Fruit fly (Drosophila melanogaster) S2 (cell line): ENCODE data around the gene CG15025.

Experiments
- CG8478 ChIP-seq: fragments of >200 bp; optimal IDR thresholded peaks from 2 replicates; lab custom pipeline; 2018
- CTCF ChIP-seq, 2 experiments: fragments of >200 bp; optimal IDR thresholded peaks; 2 replicates each; lab custom pipeline; 2018

- TF ChIP-seq CTCF (optimal IDR thresholded peaks at IDR 0.05; lab: Kevin White, UChicago) (no peak), CG8478 (lab: Kevin White, UChicago) (no peak)
Observed at dm6 chr3R:19463016-19463664, 27.8 kb downstream of the CG15025 start, which contains the start of gene Scsalpha2.
